Fruit fly (Drosophila melanogaster): ENCODE results near the gene CG12320.

CG12320 gene

dm6 chr3R:18244171-18245043 lies 8.1 kb downstream of the CG12320 start (continued):
- peak; percentile 41; the same call in 1 of the 4 replicates for TF ChIP-seq Dll (GFP tag; IDR thresholded peaks at IDR 0.05; ENCODE audit: partially characterized antibody)
- TF ChIP-seq Dbx (GFP tag; IDR thresholded peaks at IDR 0.05) = peak; percentile 25; the same call in 1 of the 3 replicates
- peak; percentile 7 for TF ChIP-seq Hsf (GFP tag; optimal IDR thresholded peaks at IDR 0.05)
- TF ChIP-seq CG8478 (optimal IDR thresholded peaks at IDR 0.05) = peak; percentile 95
- TF ChIP-seq CG4282 (GFP tag; optimal IDR thresholded peaks at IDR 0.05) = no peak
- TF ChIP-seq sqz (GFP tag; optimal IDR thresholded peaks at IDR 0.05) = peak; percentile 48
- no peak for TF ChIP-seq slp2 (GFP tag; optimal IDR thresholded peaks at IDR 0.05)

- TF ChIP-seq seq (GFP tag; IDR thresholded peaks at IDR 0.05) (0 out of 2 replicates have a peak, but pooled peaks have one; percentile 3), ab (GFP tag; optimal IDR thresholded peaks at IDR 0.05) (no peak), CG10274 (GFP tag; optimal IDR thresholded peaks at IDR 0.05) (no peak), usp (GFP tag; optimal IDR thresholded peaks at IDR 0.05) (no peak), CG16813 (GFP tag; IDR thresholded peaks at IDR 0.05; ENCODE audit: partially characterized antibody) (no peak), CG17361 (GFP tag; IDR thresholded peaks at IDR 0.05) (no peak), zen (tag; optimal IDR thresholded peaks at IDR 0.05) (no peak), nom (GFP tag; optimal IDR thresholded peaks at IDR 0.05) (no peak), Doc2 (GFP tag; IDR thresholded peaks at IDR 0.05) (no peak), odd (GFP tag; optimal IDR thresholded peaks at IDR 0.05) (no peak), lab (GFP tag; optimal IDR thresholded peaks at IDR 0.05) (peak; percentile 59), MTF-1 (GFP tag; optimal IDR thresholded peaks at IDR 0.05; ENCODE audit: borderline replicate concordance) (peak; percentile 0), trh (GFP tag; optimal IDR thresholded peaks at IDR 0.05) (no peak), sc (optimal IDR thresholded peaks at IDR 0.05) (no peak), sc (GFP tag; optimal IDR thresholded peaks at IDR 0.05) (no peak), lilli (GFP tag; optimal IDR thresholded peaks at IDR 0.05) (peak; percentile 35), crol (GFP tag; IDR thresholded peaks at IDR 0.05) (peak; percentile 49; the same call in 1 of the 2 replicates), CG7271 (tag; optimal IDR thresholded peaks at IDR 0.05) (no peak), Atf-2 (GFP tag; optimal IDR thresholded peaks at IDR 0.05) (no peak), cato (GFP tag; optimal IDR thresholded peaks at IDR 0.05; ENCODE audit: borderline replicate concordance) (no peak), pum (GFP tag; optimal IDR thresholded peaks at IDR 0.05) (no peak), CG30403 (GFP tag; optimal IDR thresholded peaks at IDR 0.05) (no peak), CG3163 (GFP tag; optimal IDR thresholded peaks at IDR 0.05) (no peak), Lim3 (GFP tag; IDR thresholded peaks at IDR 0.05) (no peak), CG15601 (tag; optimal IDR thresholded peaks at IDR 0.05) (no peak), Dbx (GFP tag; IDR thresholded peaks at IDR 0.05) (peak; percentile 49; the same call in 1 of the 3 replicates), CG16815 (GFP tag; optimal IDR thresholded peaks at IDR 0.05) (no peak), CG18764 (GFP tag; optimal IDR thresholded peaks at IDR 0.05) (no peak), CG31365 (tag; optimal IDR thresholded peaks at IDR 0.05) (no peak), her (GFP tag; optimal IDR thresholded peaks at IDR 0.05) (no peak), Six4 (GFP tag; optimal IDR thresholded peaks at IDR 0.05) (no peak), cad (GFP tag; optimal IDR thresholded peaks at IDR 0.05) (no peak), mirr (GFP tag; optimal IDR thresholded peaks at IDR 0.05) (peak; percentile 49), CG8281 (tag; optimal IDR thresholded peaks at IDR 0.05) (no peak), prd (optimal IDR thresholded peaks at IDR 0.05) (no peak), prd (GFP tag; IDR thresholded peaks at IDR 0.05) (no peak), Jarid2 (GFP tag; optimal IDR thresholded peaks at IDR 0.05) (no peak), unpg (GFP tag; optimal IDR thresholded peaks at IDR 0.05) (no peak), chm (GFP tag; IDR thresholded peaks at IDR 0.05) (peak; percentile 7; the same call in 1 of the 2 replicates), CG4328 (GFP tag; optimal IDR thresholded peaks at IDR 0.05) (no peak), CG11456 (GFP tag; IDR thresholded peaks at IDR 0.05) (peak; percentile 14; the same call in 1 of the 3 replicates), CG4404 (GFP tag; IDR thresholded peaks at IDR 0.05) (no peak), dm (GFP tag; optimal IDR thresholded peaks at IDR 0.05) (no peak)
Observed at dm6 chr3R:18243718-18244170, 8.8 kb downstream of the CG12320 start.

Data from whole organism, embryonic.